Worm (Caenorhabditis elegans) whole organism, L1 larva: Measurements from ENCODE around the gene vha-2.

Source experiments
- C34B4.2 ChIP-seq: sonication (generic microtip); optimal IDR thresholded peaks from 2 replicates; lab custom pipeline; 2017; ENCODE audit warnings: mild to moderate bottlenecking, missing genetic modification characterization, missing compliant biosample characterization
- F16B12.6 ChIP-seq: fragments of 150-350 bp; optimal IDR thresholded peaks from 2 replicates; lab custom pipeline; 2014; ENCODE audit warnings: missing biosample characterization, missing genetic modification characterization
- aha-1 ChIP-seq: fragments of 150-350 bp; optimal IDR thresholded peaks from 2 replicates; lab custom pipeline; 2014; ENCODE audit warnings: missing biosample characterization, missing genetic modification characterization
- alr-1 ChIP-seq: fragments of 200-800 bp; sonication (Bioruptor generic); optimal IDR thresholded peaks from 2 replicates; lab custom pipeline; 2018; ENCODE audit warnings: borderline replicate concordance, mild to moderate bottlenecking, missing genetic modification characterization, missing compliant biosample characterization
- aly-2 ChIP-seq: fragments of 150-350 bp; optimal IDR thresholded peaks from 2 replicates; lab custom pipeline; 2014; ENCODE audit warnings: missing biosample characterization, missing genetic modification characterization
- ama-1 ChIP-seq: fragments of 150-350 bp; optimal IDR thresholded peaks from 2 replicates; lab custom pipeline; 2014
- blmp-1 ChIP-seq: fragments of 150-350 bp; optimal IDR thresholded peaks from 2 replicates; lab custom pipeline; 2014; ENCODE audit warnings: missing biosample characterization, missing genetic modification characterization
- ces-1 ChIP-seq: fragments of 150-350 bp; optimal IDR thresholded peaks from 2 replicates; lab custom pipeline; 2014; ENCODE audit warnings: missing biosample characterization, missing genetic modification reagents, missing genetic modification characterization
- dpl-1 ChIP-seq, 3 experiments: fragments of 150-350 bp in 2 of 3; sonication (generic microtip) in 1 of 3; optimal IDR thresholded peaks; 2 replicates each; lab custom pipeline; 2014 to 2017; ENCODE audit warnings: missing biosample characterization in 3 of 3, missing genetic modification characterization in 3 of 3, missing genetic modification reagents in 3 of 3
- dsc-1 ChIP-seq: sonication (generic microtip); optimal IDR thresholded peaks from 2 replicates; lab custom pipeline; 2016; ENCODE audit warnings: mild to moderate bottlenecking, missing genetic modification characterization, missing compliant biosample characterization
- efl-1 ChIP-seq, 4 experiments: fragments of 150-350 bp; optimal IDR thresholded peaks in 3 of 4; peaks in 1 of 4; 1 replicate in 1 of 4; 2 replicates in 3 of 4; lab custom pipeline; 2014; ENCODE audit warnings: missing biosample characterization in 2 of 4, missing genetic modification characterization in 2 of 4, missing genetic modification reagents in 2 of 4
- efl-3 ChIP-seq: fragments of 200-800 bp; sonication (Bioruptor generic); optimal IDR thresholded peaks from 2 replicates; lab custom pipeline; 2018; ENCODE audit warnings: mild to moderate bottlenecking, missing genetic modification characterization, missing compliant biosample characterization
- ets-5 ChIP-seq: fragments of 200-800 bp; sonication (Bioruptor generic); IDR thresholded peaks from 2 replicates; pipeline ENCODE4 v1.3.6; 2022; ENCODE audit warnings: missing genetic modification characterization, missing compliant biosample characterization
- fkh-10 ChIP-seq: sonication (generic microtip); optimal IDR thresholded peaks from 2 replicates; lab custom pipeline; 2017; ENCODE audit warnings: missing biosample characterization, missing genetic modification reagents, missing genetic modification characterization
- fkh-4 ChIP-seq: sonication (generic microtip); optimal IDR thresholded peaks from 2 replicates; lab custom pipeline; 2016; ENCODE audit warnings: missing compliant biosample characterization, missing genetic modification characterization, borderline replicate concordance
- fkh-8 ChIP-seq: sonication (generic microtip); optimal IDR thresholded peaks from 2 replicates; lab custom pipeline; 2016; ENCODE audit warnings: mild to moderate bottlenecking, missing genetic modification characterization, missing compliant biosample characterization
- fos-1 ChIP-seq: fragments of 150-350 bp; optimal IDR thresholded peaks from 2 replicates; lab custom pipeline; 2014; ENCODE audit warnings: missing biosample characterization, missing genetic modification characterization
- hpl-2 ChIP-seq: fragments of 150-350 bp; optimal IDR thresholded peaks from 2 replicates; lab custom pipeline; 2014; ENCODE audit warnings: missing biosample characterization, missing genetic modification reagents, missing genetic modification characterization
- irx-1 ChIP-seq: sonication (generic microtip); optimal IDR thresholded peaks from 2 replicates; lab custom pipeline; 2016; ENCODE audit warnings: missing genetic modification characterization, missing compliant biosample characterization
- jun-1 ChIP-seq: fragments of 150-350 bp; optimal IDR thresholded peaks from 2 replicates; lab custom pipeline; 2014; ENCODE audit warnings: missing biosample characterization, missing genetic modification reagents, missing genetic modification characterization
- lin-35 ChIP-seq, 2 experiments: fragments of 150-350 bp; optimal IDR thresholded peaks; 2 replicates each; lab custom pipeline; 2014; ENCODE audit warnings: missing biosample characterization in 2 of 2, missing genetic modification characterization in 2 of 2, missing genetic modification reagents in 2 of 2
- lir-3 ChIP-seq: sonication (generic microtip); optimal IDR thresholded peaks from 2 replicates; lab custom pipeline; 2016; ENCODE audit warnings: mild to moderate bottlenecking, missing genetic modification characterization, moderate library complexity, missing compliant biosample characterization; ENCODE audit not compliant: poor library complexity
- lsy-2 ChIP-seq, 2 experiments: fragments of 150-350 bp; optimal IDR thresholded peaks; 2 replicates each; lab custom pipeline; 2014; ENCODE audit warnings: missing biosample characterization in 2 of 2, missing genetic modification characterization in 2 of 2
- mab-9 ChIP-seq: fragments of 200-800 bp; sonication (Bioruptor generic); IDR thresholded peaks from 2 replicates; pipeline ENCODE4 v1.3.6; 2022; ENCODE audit warnings: missing genetic modification reagents, missing genetic modification characterization, missing compliant biosample characterization
- mdl-1 ChIP-seq, 2 experiments: fragments of 150-350 bp; optimal IDR thresholded peaks; 2 replicates each; lab custom pipeline; 2014 to 2017; ENCODE audit warnings: missing biosample characterization in 2 of 2, missing genetic modification characterization in 2 of 2, inconsistent platforms in 1 of 2
- mef-2 ChIP-seq: fragments of 150-350 bp; optimal IDR thresholded peaks from 2 replicates; lab custom pipeline; 2014; ENCODE audit warnings: missing biosample characterization, missing genetic modification characterization
- mep-1 ChIP-seq: fragments of 150-350 bp; optimal IDR thresholded peaks from 2 replicates; lab custom pipeline; 2014; ENCODE audit warnings: missing biosample characterization, missing genetic modification characterization
- nhr-20 ChIP-seq: sonication (generic microtip); optimal IDR thresholded peaks from 2 replicates; lab custom pipeline; 2016; ENCODE audit warnings: mild to moderate bottlenecking, missing genetic modification characterization, missing compliant biosample characterization
- nhr-71 ChIP-seq: sonication (generic microtip); optimal IDR thresholded peaks from 2 replicates; lab custom pipeline; 2016; ENCODE audit warnings: mild to moderate bottlenecking, missing genetic modification characterization, moderate library complexity, missing compliant biosample characterization
- nhr-84 ChIP-seq: sonication (generic microtip); optimal IDR thresholded peaks from 2 replicates; lab custom pipeline; 2017; ENCODE audit warnings: missing biosample characterization, missing genetic modification characterization
- nhr-85 ChIP-seq: sonication (generic microtip); peaks from one replicate; lab custom pipeline; 2016; ENCODE audit warnings: missing genetic modification characterization, inconsistent platforms, missing compliant biosample characterization
- nhr-90 ChIP-seq: sonication (generic microtip); optimal IDR thresholded peaks from 2 replicates; lab custom pipeline; 2016; ENCODE audit warnings: mild to moderate bottlenecking, missing genetic modification characterization, missing compliant biosample characterization; ENCODE audit not compliant: poor library complexity
- pax-3 ChIP-seq: fragments of 200-800 bp; sonication (Bioruptor generic); optimal IDR thresholded peaks from 2 replicates; lab custom pipeline; 2018; ENCODE audit warnings: mild to moderate bottlenecking, missing genetic modification characterization, moderate library complexity, missing compliant biosample characterization
- rnt-1 ChIP-seq: sonication (generic microtip); optimal IDR thresholded peaks from 2 replicates; lab custom pipeline; 2016; ENCODE audit warnings: mild to moderate bottlenecking, missing genetic modification characterization, moderate library complexity, missing compliant biosample characterization
- skn-1 ChIP-seq: fragments of 150-350 bp; optimal IDR thresholded peaks from 2 replicates; lab custom pipeline; 2014; ENCODE audit warnings: missing biosample characterization, missing genetic modification characterization
- snu-23 ChIP-seq: sonication (generic microtip); optimal IDR thresholded peaks from 2 replicates; lab custom pipeline; 2016; ENCODE audit warnings: missing genetic modification characterization, missing compliant biosample characterization
- sox-4 ChIP-seq: sonication (generic microtip); optimal IDR thresholded peaks from 2 replicates; lab custom pipeline; 2016; ENCODE audit warnings: missing genetic modification characterization, missing compliant biosample characterization
- sup-37 ChIP-seq: fragments of 200-800 bp; sonication (Bioruptor generic); optimal IDR thresholded peaks from 2 replicates; lab custom pipeline; 2018; ENCODE audit warnings: mild to moderate bottlenecking, missing genetic modification characterization, missing compliant biosample characterization
- tbx-2 ChIP-seq: sonication (generic microtip); optimal IDR thresholded peaks from 2 replicates; lab custom pipeline; 2016; ENCODE audit warnings: missing genetic modification characterization, missing compliant biosample characterization
- tlp-1 ChIP-seq: fragments of 150-350 bp; optimal IDR thresholded peaks from 2 replicates; lab custom pipeline; 2014; ENCODE audit warnings: missing biosample characterization, missing genetic modification characterization
- unc-98 ChIP-seq: fragments of 200-800 bp; sonication (Bioruptor generic); IDR thresholded peaks from 2 replicates; pipeline ENCODE4 v1.3.6; 2022; ENCODE audit warnings: missing genetic modification characterization, missing compliant biosample characterization
- vab-15 ChIP-seq: sonication (generic microtip); optimal IDR thresholded peaks from 2 replicates; lab custom pipeline; 2017; ENCODE audit warnings: missing genotype, mild to moderate bottlenecking, missing genetic modification characterization, missing compliant biosample characterization
- xbp-1 ChIP-seq: sonication (generic microtip); optimal IDR thresholded peaks from 2 replicates; lab custom pipeline; 2016; ENCODE audit warnings: missing genetic modification characterization, missing compliant biosample characterization
- zag-1 ChIP-seq: fragments of 150-350 bp; optimal IDR thresholded peaks from 2 replicates; lab custom pipeline; 2014; ENCODE audit warnings: missing biosample characterization, missing genetic modification characterization

vha-2 gene

ce11 chrIII:9793592-9794417 is 11.8 kb downstream of the vha-2 start, which contains the start of the genes R10E11.9 and mcm-6 (continued):
- TF ChIP-seq mab-9 (GFP tag; lab: Robert Waterston, UW) (no peak), nhr-71 (peak; percentile 33), tbx-2 (tag; lab: Kevin White, UChicago) (no peak), nhr-84 (tag; lab: Kevin White, UChicago) (no peak), lsy-2 (tag; optimal IDR thresholded peaks at IDR 0.05; lab: Kevin White, UChicago) (peak in 1 of 2 experiments; percentile 71), sup-37 (GFP tag; lab: Kevin White, UChicago) (no peak), nhr-90 (tag; lab: Kevin White, UChicago) (peak; percentile 22), fkh-4 (tag; lab: Kevin White, UChicago) (no peak), ces-1 (GFP tag; lab: Kevin White, UChicago) (no peak), zag-1 (tag; lab: Kevin White, UChicago) (no peak), ama-1 (lab: Kevin White, UChicago) (no peak), fkh-10 (no peak), jun-1 (tag; lab: Kevin White, UChicago) (no peak), C34B4.2 (tag; lab: Kevin White, UChicago) (no peak), nhr-85 (tag; lab: Kevin White, UChicago) (peak; percentile 52), blmp-1 (tag; lab: Kevin White, UChicago) (peak; percentile 47), unc-98 (GFP tag; lab: Robert Waterston, UW) (no peak), ets-5 (GFP tag; lab: Robert Waterston, UW) (no peak), efl-1 (optimal IDR thresholded peaks at IDR 0.05; lab: Kevin White, UChicago) (peak; percentile 78 to 83), efl-1 (GFP tag; optimal IDR thresholded peaks at IDR 0.05 in 1 of 2; lab: Kevin White, UChicago) (peak; percentile 83 to 97), irx-1 (tag; lab: Kevin White, UChicago) (no peak), F16B12.6 (tag; lab: Kevin White, UChicago) (peak; percentile 27), tlp-1 (no peak), vab-15 (tag; lab: Kevin White, UChicago) (no peak), dpl-1 (GFP tag; optimal IDR thresholded peaks at IDR 0.05; lab: Kevin White, UChicago) (peak; percentile 87 to 89 (median 88)), dsc-1 (tag; lab: Kevin White, UChicago) (no peak), pax-3 (no peak), alr-1 (tag; lab: Kevin White, UChicago) (no peak), skn-1 (tag; lab: Kevin White, UChicago) (peak; percentile 58), mef-2 (tag; lab: Kevin White, UChicago) (no peak), aha-1 (tag; lab: Kevin White, UChicago) (no peak), hpl-2 (no peak), efl-3 (no peak)

- no peak for TF ChIP-seq fos-1 (tag; lab: Kevin White, UChicago)
- no peak for TF ChIP-seq fkh-8 (tag; lab: Kevin White, UChicago)
- no peak for TF ChIP-seq sox-4 (tag; lab: Kevin White, UChicago)
- no peak for TF ChIP-seq xbp-1 (tag; lab: Kevin White, UChicago)
These were observed 14.5 kb downstream of the vha-2 start, which contains the start of gene srxa-10 for ce11 chrIII:9796448-9796847. Gene srxa-10, minus strand, starts transcription at chrIII:9796548.

- TF ChIP-seq mep-1 (tag; lab: Kevin White, UChicago): no peak
- TF ChIP-seq nhr-20 (tag; lab: Kevin White, UChicago): no peak
- no peak for TF ChIP-seq pax-3
- peak; percentile 32 for TF ChIP-seq aly-2 (tag; lab: Kevin White, UChicago)
- TF ChIP-seq lsy-2 (tag; optimal IDR thresholded peaks at IDR 0.05; lab: Kevin White, UChicago): peak in 1 of 2 experiments; percentile 27
- peak in 1 of 2 experiments; percentile 32 for TF ChIP-seq lin-35 (GFP tag; optimal IDR thresholded peaks at IDR 0.05; lab: Kevin White, UChicago)
- peak; percentile 21 for TF ChIP-seq fkh-4 (tag; lab: Kevin White, UChicago)
- peak in 1 of 3 experiments; percentile 43 for TF ChIP-seq dpl-1 (GFP tag; optimal IDR thresholded peaks at IDR 0.05; lab: Kevin White, UChicago)
- peak; percentile 20 for TF ChIP-seq nhr-71
- TF ChIP-seq mef-2 (tag; lab: Kevin White, UChicago): no peak
- TF ChIP-seq efl-1 (optimal IDR thresholded peaks at IDR 0.05; lab: Kevin White, UChicago): peak; percentile 1 to 27
- TF ChIP-seq efl-1 (GFP tag; optimal IDR thresholded peaks at IDR 0.05 in 1 of 2; lab: Kevin White, UChicago): peak in 1 of 2 experiments; percentile 22
- TF ChIP-seq lir-3 (tag; lab: Kevin White, UChicago): peak; percentile 35
- peak; percentile 68 for TF ChIP-seq rnt-1
- no peak for TF ChIP-seq efl-3
- TF ChIP-seq nhr-85 (tag; lab: Kevin White, UChicago): peak; percentile 31
- peak; percentile 30 for TF ChIP-seq snu-23 (GFP tag; lab: Kevin White, UChicago)
- peak in 1 of 2 experiments; percentile 12 for TF ChIP-seq mdl-1 (tag; optimal IDR thresholded peaks at IDR 0.05; lab: Kevin White, UChicago)
- TF ChIP-seq, all 84 proteins: peak for 12
These were observed 16.7 kb downstream of the vha-2 start, which contains the start of gene ZK632.2 for ce11 chrIII:9798478-9799157. Gene ZK632.2, plus strand, starts transcription at chrIII:9799107.
